ENCODE assay signal across 1 fruit fly cellular context in the genomic region with DNA sequence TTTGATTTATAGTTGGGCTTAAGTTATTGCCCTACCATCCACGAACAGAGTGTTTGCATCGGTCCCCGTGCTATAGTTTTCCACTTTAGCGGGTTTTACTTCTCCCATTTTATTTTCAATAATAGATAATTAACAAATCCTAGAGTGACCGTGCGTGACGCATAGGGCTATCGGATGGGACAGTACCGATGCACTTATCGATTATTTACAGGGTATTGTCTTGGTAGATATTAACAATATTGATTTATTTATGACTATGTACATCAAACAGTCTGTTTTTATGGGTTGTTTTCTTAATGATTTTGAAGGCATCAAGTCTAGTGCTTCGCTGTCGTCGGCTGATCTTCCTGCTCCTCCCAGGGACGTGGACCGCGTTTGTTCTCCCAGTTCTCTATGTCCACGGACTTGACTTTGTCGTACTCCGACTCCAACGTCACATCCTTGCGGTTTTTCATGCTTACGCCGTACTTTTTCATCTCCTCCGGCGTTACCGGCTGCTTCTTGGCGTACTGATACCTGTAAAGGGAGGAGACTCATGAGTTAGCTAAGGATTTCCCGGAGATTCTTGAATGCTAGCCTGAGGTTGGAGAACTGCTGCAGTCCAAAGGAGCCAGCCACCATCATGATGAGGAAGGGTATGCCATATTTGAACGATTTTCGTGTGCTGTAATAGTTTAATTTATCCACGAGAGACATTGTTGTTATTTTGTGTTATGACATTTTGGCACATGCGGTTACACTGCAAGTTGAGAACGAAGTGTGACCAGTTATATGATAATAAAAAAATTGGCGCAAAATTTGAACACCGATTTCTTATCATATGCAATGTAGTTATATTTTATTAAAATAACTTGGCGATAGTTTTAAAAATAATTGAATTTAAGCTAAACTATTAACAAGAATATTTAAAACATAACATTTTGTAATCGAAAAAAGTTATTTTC.
A peak's percentile ranks its signal among the peaks of the same experiment; 100 is the strongest.
TF ChIP-seq lines count a peak whose summit lies in the region.

A gene (minus strand): TSS at position 184 of the 944 bp plus-strand sequence.
A gene (plus strand): TSS at position 295 of the 944 bp plus-strand sequence.

TF ChIP-seq in whole organism, embryonic, 481 proteins besides CTCF, POLR2A, EP300 and RAD21 (continued from another document and continues in another):
- TF ChIP-seq CG30403 (GFP tag; optimal IDR thresholded peaks at IDR 0.05; lab: Kevin White, UChicago) (no peak), CG11695 (GFP tag; IDR thresholded peaks at IDR 0.05; lab: Robert Waterston, UW) (no peak), Scr (GFP tag; IDR thresholded peaks at IDR 0.05; lab: Robert Waterston, UW; ENCODE audit: partially characterized antibody) (peak; percentile 73), Atf-2 (GFP tag; optimal IDR thresholded peaks at IDR 0.05; lab: Kevin White, UChicago) (no peak), Side (GFP tag; optimal IDR thresholded peaks at IDR 0.05; lab: Kevin White, UChicago) (no peak), ewg (GFP tag; optimal IDR thresholded peaks at IDR 0.05; lab: Kevin White, UChicago) (no peak), NC2β (GFP tag; optimal IDR thresholded peaks at IDR 0.05; lab: Kevin White, UChicago) (no peak), ara (GFP tag; IDR thresholded peaks at IDR 0.05; lab: Robert Waterston, UW) (no peak), row (GFP tag; IDR thresholded peaks at IDR 0.05; lab: Robert Waterston, UW) (peak; percentile 39; the same call in 2 of the 3 replicates), CG11696 (GFP tag; IDR thresholded peaks at IDR 0.05; lab: Robert Waterston, UW) (no peak), CG11456 (GFP tag; IDR thresholded peaks at IDR 0.05; lab: Robert Waterston, UW) (no peak), gro (GFP tag; optimal IDR thresholded peaks at IDR 0.05; lab: Kevin White, UChicago) (no peak), CG12219 (GFP tag; optimal IDR thresholded peaks at IDR 0.05; lab: Kevin White, UChicago) (no peak), btn (GFP tag; optimal IDR thresholded peaks at IDR 0.05; lab: Kevin White, UChicago) (no peak), salm (tag; optimal IDR thresholded peaks at IDR 0.05; lab: Kevin White, UChicago) (no peak), CrebB (tag; optimal IDR thresholded peaks at IDR 0.05; lab: Kevin White, UChicago) (no peak), CG7271 (tag; optimal IDR thresholded peaks at IDR 0.05; lab: Kevin White, UChicago) (no peak), maf-S (GFP tag; optimal IDR thresholded peaks at IDR 0.05; lab: Kevin White, UChicago) (no peak), Doc2 (GFP tag; IDR thresholded peaks at IDR 0.05; lab: Robert Waterston, UW) (no peak), CG6765 (GFP tag; optimal IDR thresholded peaks at IDR 0.05; lab: Kevin White, UChicago) (no peak), mirr (GFP tag; optimal IDR thresholded peaks at IDR 0.05; lab: Kevin White, UChicago) (no peak), Lim3 (GFP tag; IDR thresholded peaks at IDR 0.05; lab: Robert Waterston, UW) (no peak), CHES-1-like (GFP tag; optimal IDR thresholded peaks at IDR 0.05; lab: Kevin White, UChicago) (no peak), CG8089 (GFP tag; optimal IDR thresholded peaks at IDR 0.05; lab: Kevin White, UChicago) (no peak), HLH3B (GFP tag; IDR thresholded peaks at IDR 0.05; lab: Robert Waterston, UW) (no peak), Dll (GFP tag; IDR thresholded peaks at IDR 0.05; lab: Robert Waterston, UW; ENCODE audit: partially characterized antibody) (peak; percentile 71), amos (GFP tag; IDR thresholded peaks at IDR 0.05; lab: Robert Waterston, UW; ENCODE audit: partially characterized antibody) (peak; percentile 74; the same call in 1 of the 2 replicates), CG8281 (tag; optimal IDR thresholded peaks at IDR 0.05; lab: Kevin White, UChicago) (no peak), da (GFP tag; optimal IDR thresholded peaks at IDR 0.05; lab: Kevin White, UChicago) (no peak), CG13894 (tag; optimal IDR thresholded peaks at IDR 0.05; lab: Kevin White, UChicago) (no peak), Stat92E (GFP tag; optimal IDR thresholded peaks at IDR 0.05; lab: Kevin White, UChicago) (no peak), H2.0 (GFP tag; IDR thresholded peaks at IDR 0.05; lab: Robert Waterston, UW) (no peak), CG6689 (GFP tag; IDR thresholded peaks at IDR 0.05; lab: Robert Waterston, UW) (no peak), eyg (GFP tag; optimal IDR thresholded peaks at IDR 0.05; lab: Kevin White, UChicago) (no peak), fd102C (GFP tag; optimal IDR thresholded peaks at IDR 0.05; lab: Kevin White, UChicago) (no peak), kni (GFP tag; optimal IDR thresholded peaks at IDR 0.05; lab: Kevin White, UChicago) (no peak), CG10209 (GFP tag; optimal IDR thresholded peaks at IDR 0.05; lab: Kevin White, UChicago) (no peak), CG10267 (tag; optimal IDR thresholded peaks at IDR 0.05; lab: Kevin White, UChicago) (no peak), sna (GFP tag; IDR thresholded peaks at IDR 0.05; lab: Robert Waterston, UW; ENCODE audit: partially characterized antibody) (peak; percentile 37), shn (GFP tag; optimal IDR thresholded peaks at IDR 0.05; lab: Kevin White, UChicago) (no peak), CG9215 (GFP tag; IDR thresholded peaks at IDR 0.05; lab: Robert Waterston, UW) (no peak), vvl (GFP tag; IDR thresholded peaks at IDR 0.05; lab: Robert Waterston, UW) (peak; percentile 27; the same call in 1 of the 2 replicates), CG12769 (tag; optimal IDR thresholded peaks at IDR 0.05; lab: Kevin White, UChicago) (no peak), CG4424 (GFP tag; optimal IDR thresholded peaks at IDR 0.05; lab: Kevin White, UChicago) (no peak), CG17912 (GFP tag; optimal IDR thresholded peaks at IDR 0.05; lab: Kevin White, UChicago) (no peak), CG31224 (GFP tag; IDR thresholded peaks at IDR 0.05; lab: Robert Waterston, UW) (no peak), CG7839 (tag; optimal IDR thresholded peaks at IDR 0.05; lab: Kevin White, UChicago) (no peak), ttk (GFP tag; IDR thresholded peaks at IDR 0.05; lab: Robert Waterston, UW) (no peak), corto (GFP tag; optimal IDR thresholded peaks at IDR 0.05; lab: Kevin White, UChicago) (no peak), CG4360 (GFP tag; IDR thresholded peaks at IDR 0.05; lab: Robert Waterston, UW) (no peak), Opbp (GFP tag; IDR thresholded peaks at IDR 0.05; lab: Robert Waterston, UW; ENCODE audit: partially characterized antibody) (peak; percentile 72; the same call in 2 of the 3 replicates), CG6272 (GFP tag; IDR thresholded peaks at IDR 0.05; lab: Robert Waterston, UW) (no peak), Pdp1 (GFP tag; optimal IDR thresholded peaks at IDR 0.05; lab: Kevin White, UChicago) (peak in 1 of 2 experiments; percentile 95), sug (tag; optimal IDR thresholded peaks at IDR 0.05; lab: Kevin White, UChicago) (peak; percentile 10), CG11085 (GFP tag; IDR thresholded peaks at IDR 0.05; lab: Robert Waterston, UW) (no peak), Hr39 (optimal IDR thresholded peaks at IDR 0.05; lab: Kevin White, UChicago) (no peak), crol (GFP tag; IDR thresholded peaks at IDR 0.05; lab: Robert Waterston, UW) (no peak), CG4404 (GFP tag; IDR thresholded peaks at IDR 0.05; lab: Robert Waterston, UW) (no peak), kay (GFP tag; optimal IDR thresholded peaks at IDR 0.05; lab: Kevin White, UChicago) (no peak), CG12942 (GFP tag; optimal IDR thresholded peaks at IDR 0.05; lab: Kevin White, UChicago) (no peak), CG9876 (GFP tag; optimal IDR thresholded peaks at IDR 0.05; lab: Kevin White, UChicago) (no peak), Hsf (GFP tag; optimal IDR thresholded peaks at IDR 0.05; lab: Kevin White, UChicago) (no peak), CG2199 (GFP tag; IDR thresholded peaks at IDR 0.05; lab: Robert Waterston, UW) (no peak), CG1603 (tag; optimal IDR thresholded peaks at IDR 0.05; lab: Kevin White, UChicago) (peak; percentile 55), jing (GFP tag; optimal IDR thresholded peaks at IDR 0.05; lab: Kevin White, UChicago) (no peak), schlank (tag; optimal IDR thresholded peaks at IDR 0.05; lab: Kevin White, UChicago) (no peak), CG10147 (GFP tag; optimal IDR thresholded peaks at IDR 0.05; lab: Kevin White, UChicago) (no peak), pzg (GFP tag; optimal IDR thresholded peaks at IDR 0.05; lab: Kevin White, UChicago) (peak; percentile 55), CG6813 (GFP tag; optimal IDR thresholded peaks at IDR 0.05; lab: Kevin White, UChicago) (no peak), twi (tag; optimal IDR thresholded peaks at IDR 0.05; lab: Kevin White, UChicago) (no peak), crc (GFP tag; optimal IDR thresholded peaks at IDR 0.05; lab: Kevin White, UChicago) (no peak), Sox100B (GFP tag; optimal IDR thresholded peaks at IDR 0.05; lab: Kevin White, UChicago) (no peak), Hey (tag; optimal IDR thresholded peaks at IDR 0.05; lab: Kevin White, UChicago) (no peak), phol (tag; optimal IDR thresholded peaks at IDR 0.05; lab: Kevin White, UChicago) (peak; percentile 45), seq (GFP tag; IDR thresholded peaks at IDR 0.05; lab: Robert Waterston, UW) (no peak), Xrp1 (GFP tag; IDR thresholded peaks at IDR 0.05; lab: Robert Waterston, UW) (no peak), Camta (GFP tag; optimal IDR thresholded peaks at IDR 0.05; lab: Kevin White, UChicago) (no peak), CG13123 (GFP tag; optimal IDR thresholded peaks at IDR 0.05; lab: Kevin White, UChicago) (no peak), CG1792 (GFP tag; optimal IDR thresholded peaks at IDR 0.05; lab: Kevin White, UChicago) (no peak), chinmo (GFP tag; IDR thresholded peaks at IDR 0.05; lab: Robert Waterston, UW; ENCODE audit: partially characterized antibody) (peak; percentile 65; the same call in 1 of the 4 replicates), CG10979 (tag; optimal IDR thresholded peaks at IDR 0.05; lab: Kevin White, UChicago) (no peak), CG14014 (GFP tag; IDR thresholded peaks at IDR 0.05; lab: Robert Waterston, UW) (no peak), kah (GFP tag; optimal IDR thresholded peaks at IDR 0.05; lab: Kevin White, UChicago) (no peak), wdn (GFP tag; IDR thresholded peaks at IDR 0.05; lab: Robert Waterston, UW) (no peak), B-H1 (GFP tag; IDR thresholded peaks at IDR 0.05; lab: Robert Waterston, UW) (no peak), CG42726 (GFP tag; IDR thresholded peaks at IDR 0.05; lab: Robert Waterston, UW; ENCODE audit: partially characterized antibody) (no peak), CG11560 (tag; IDR thresholded peaks at IDR 0.05; lab: Robert Waterston, UW) (no peak), CG4328 (GFP tag; optimal IDR thresholded peaks at IDR 0.05; lab: Kevin White, UChicago) (no peak), CG9932 (GFP tag; IDR thresholded peaks at IDR 0.05; lab: Robert Waterston, UW) (peak; percentile 33; the same call in 1 of the 2 replicates), dmrt11E (tag; optimal IDR thresholded peaks at IDR 0.05; lab: Kevin White, UChicago) (no peak), cato (GFP tag; optimal IDR thresholded peaks at IDR 0.05; lab: Kevin White, UChicago; ENCODE audit: borderline replicate concordance) (no peak), emc (GFP tag; optimal IDR thresholded peaks at IDR 0.05; lab: Kevin White, UChicago) (no peak), ATbp (GFP tag; optimal IDR thresholded peaks at IDR 0.05; lab: Kevin White, UChicago) (no peak), CG18619 (GFP tag; optimal IDR thresholded peaks at IDR 0.05; lab: Kevin White, UChicago) (no peak), sisA (GFP tag; IDR thresholded peaks at IDR 0.05; lab: Robert Waterston, UW) (no peak), C15 (GFP tag; IDR thresholded peaks at IDR 0.05; lab: Robert Waterston, UW) (no peak), nau (GFP tag; optimal IDR thresholded peaks at IDR 0.05; lab: Kevin White, UChicago) (no peak), CoRest (tag; optimal IDR thresholded peaks at IDR 0.05; lab: Kevin White, UChicago) (no peak), CG9797 (GFP tag; optimal IDR thresholded peaks at IDR 0.05; lab: Kevin White, UChicago) (peak; percentile 82), Meics (GFP tag; optimal IDR thresholded peaks at IDR 0.05; lab: Kevin White, UChicago) (no peak), ham (GFP tag; IDR thresholded peaks at IDR 0.05; lab: Robert Waterston, UW) (no peak), Spps (tag; optimal IDR thresholded peaks at IDR 0.05; lab: Kevin White, UChicago) (no peak), tin (GFP tag; optimal IDR thresholded peaks at IDR 0.05; lab: Kevin White, UChicago) (no peak), prd (optimal IDR thresholded peaks at IDR 0.05; lab: Kevin White, UChicago) (no peak), prd (GFP tag; IDR thresholded peaks at IDR 0.05; lab: Robert Waterston, UW) (no peak), tup (GFP tag; optimal IDR thresholded peaks at IDR 0.05; lab: Kevin White, UChicago) (no peak), zfh1 (GFP tag; IDR thresholded peaks at IDR 0.05; lab: Robert Waterston, UW) (no peak), CG6254 (GFP tag; optimal IDR thresholded peaks at IDR 0.05; lab: Kevin White, UChicago) (no peak), fu2 (GFP tag; optimal IDR thresholded peaks at IDR 0.05; lab: Kevin White, UChicago) (no peak), lilli (GFP tag; optimal IDR thresholded peaks at IDR 0.05; lab: Kevin White, UChicago) (peak; percentile 32), Sox102F (GFP tag; optimal IDR thresholded peaks at IDR 0.05; lab: Kevin White, UChicago) (no peak), mld (GFP tag; IDR thresholded peaks at IDR 0.05; lab: Robert Waterston, UW; ENCODE audit: partially characterized antibody) (peak; percentile 43; the same call in 1 of the 3 replicates), nerfin-1 (tag; optimal IDR thresholded peaks at IDR 0.05; lab: Kevin White, UChicago) (no peak), pho (GFP tag; optimal IDR thresholded peaks at IDR 0.05; lab: Kevin White, UChicago) (no peak), gfzf (GFP tag; optimal IDR thresholded peaks at IDR 0.05; lab: Kevin White, UChicago) (peak; percentile 74), eve (GFP tag; optimal IDR thresholded peaks at IDR 0.05; lab: Kevin White, UChicago) (no peak), stc (GFP tag; IDR thresholded peaks at IDR 0.05; lab: Robert Waterston, UW) (no peak), CG30020 (tag; optimal IDR thresholded peaks at IDR 0.05; lab: Kevin White, UChicago) (no peak), E2f1 (GFP tag; IDR thresholded peaks at IDR 0.05; lab: Robert Waterston, UW) (no peak), tap (tag; optimal IDR thresholded peaks at IDR 0.05; lab: Kevin White, UChicago) (no peak), wek (GFP tag; optimal IDR thresholded peaks at IDR 0.05; lab: Kevin White, UChicago) (no peak), Bdp1 (GFP tag; optimal IDR thresholded peaks at IDR 0.05; lab: Kevin White, UChicago) (no peak), bbx (GFP tag; IDR thresholded peaks at IDR 0.05; lab: Robert Waterston, UW; ENCODE audit: partially characterized antibody) (peak; percentile 80), Sry-δ (GFP tag; optimal IDR thresholded peaks at IDR 0.05; lab: Kevin White, UChicago) (peak; percentile 37)
